Worm (Caenorhabditis elegans): ENCODE results near the gene lact-2.

- TF ChIP-seq flt-1 (GFP tag; IDR thresholded peaks at IDR 0.05) = no peak
- no peak for TF ChIP-seq klf-2 (GFP tag; conservative IDR thresholded peaks at IDR 0.05)
- TF ChIP-seq med-1 (GFP tag; optimal IDR thresholded peaks at IDR 0.05; ENCODE audit: insufficient read depth) = no peak
- no peak for TF ChIP-seq ztf-23 (GFP tag; IDR thresholded peaks at IDR 0.05)
- no peak for TF ChIP-seq T22C8.4 (GFP tag; IDR thresholded peaks at IDR 0.05)
- no peak for TF ChIP-seq ref-1 (GFP tag; conservative IDR thresholded peaks at IDR 0.05)
- TF ChIP-seq tab-1 (GFP tag; IDR thresholded peaks at IDR 0.05) = no peak
These were observed 38.1 kb downstream of the lact-2 start for ce11 chrII:10132818-10133217.

Data from whole organism, midembryonic.